Fruit fly (Drosophila melanogaster): ENCODE data around the gene CG32719.

DNA sequence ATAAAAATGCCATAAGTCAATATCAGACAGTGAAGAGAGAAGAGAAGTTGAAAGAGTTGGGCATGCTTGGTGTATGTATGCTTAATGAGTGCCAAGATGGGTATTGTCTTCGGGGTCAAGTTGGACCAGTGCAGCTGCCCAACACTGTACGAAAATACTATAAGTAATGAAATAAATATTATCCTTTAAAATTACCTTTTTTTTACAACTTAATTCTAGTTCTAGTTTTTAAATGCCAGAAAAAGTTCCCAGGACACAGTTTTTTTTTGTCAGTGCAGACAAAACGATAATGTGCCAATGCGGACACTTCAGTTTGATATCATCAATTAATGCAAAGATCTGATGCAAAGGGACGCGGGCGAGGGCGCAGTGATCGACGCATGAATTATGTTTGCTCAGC is 12.9 kb upstream of the CG32719 start:
- TF ChIP-seq cnc (optimal IDR thresholded peaks at IDR 0.05) (no peak), CG12768 (GFP tag; optimal IDR thresholded peaks at IDR 0.05) (no peak), CG14711 (tag; optimal IDR thresholded peaks at IDR 0.05) (no peak), kay (GFP tag; ENCODE audit: borderline replicate concordance) (no peak), ovo (GFP tag; optimal IDR thresholded peaks at IDR 0.05) (no peak), Hr96 (GFP tag; optimal IDR thresholded peaks at IDR 0.05) (no peak), CG1620 (GFP tag; optimal IDR thresholded peaks at IDR 0.05) (no peak), Mnt (GFP tag; optimal IDR thresholded peaks at IDR 0.05) (no peak), cic (GFP tag; optimal IDR thresholded peaks at IDR 0.05) (no peak)

Data from whole organism, adult.